Worm (Caenorhabditis elegans): ENCODE results near the gene sri-29.

DNA sequence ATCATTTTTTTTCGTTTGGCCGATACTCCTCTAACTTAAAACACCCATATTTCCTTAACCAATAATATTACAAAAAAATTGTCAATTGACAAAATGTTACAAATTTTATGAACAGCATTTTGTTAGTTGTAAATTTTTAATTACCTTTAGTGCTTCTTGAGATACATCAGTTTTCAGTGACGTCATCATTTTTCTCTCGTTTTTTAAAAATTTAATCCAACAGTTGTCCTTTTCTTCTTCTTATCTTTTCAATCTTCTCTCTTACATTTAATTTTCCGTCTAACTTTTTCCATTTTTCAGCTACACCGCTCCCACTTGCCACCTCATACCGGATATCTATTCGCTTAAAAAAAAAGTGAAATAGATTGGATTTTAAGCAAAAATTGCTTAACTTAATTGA, 47.4 kb upstream of the sri-29 start, which contains the start of gene lido-8:
- TF ChIP-seq nhr-90 (tag; optimal IDR thresholded peaks at IDR 0.05) (no peak), lin-35 (GFP tag; optimal IDR thresholded peaks at IDR 0.05) (no peak)
